Worm (Caenorhabditis elegans): ENCODE data around the gene puf-3.

Gene puf-3

ce11 chrIV:13474132-13474531 lies 37.8 kb downstream of the puf-3 start, which contains the start of gene Y38H8A.2:
Y38H8A.2 (plus strand) TSS chrIV:13474432.
- no peak for TF ChIP-seq sem-4 (tag; optimal IDR thresholded peaks at IDR 0.05)
- TF ChIP-seq lin-11 (tag; optimal IDR thresholded peaks at IDR 0.05), result no peak
- TF ChIP-seq unc-62 (GFP tag; optimal IDR thresholded peaks at IDR 0.05), result no peak
- no peak for TF ChIP-seq Y55F3AM.14 (GFP tag; optimal IDR thresholded peaks at IDR 0.05)
- no peak for TF ChIP-seq lin-39 (tag; optimal IDR thresholded peaks at IDR 0.05)
- no peak for TF ChIP-seq C34F6.9 (tag; optimal IDR thresholded peaks at IDR 0.05)
- no peak for TF ChIP-seq nhr-10 (tag; optimal IDR thresholded peaks at IDR 0.05)

DNA sequence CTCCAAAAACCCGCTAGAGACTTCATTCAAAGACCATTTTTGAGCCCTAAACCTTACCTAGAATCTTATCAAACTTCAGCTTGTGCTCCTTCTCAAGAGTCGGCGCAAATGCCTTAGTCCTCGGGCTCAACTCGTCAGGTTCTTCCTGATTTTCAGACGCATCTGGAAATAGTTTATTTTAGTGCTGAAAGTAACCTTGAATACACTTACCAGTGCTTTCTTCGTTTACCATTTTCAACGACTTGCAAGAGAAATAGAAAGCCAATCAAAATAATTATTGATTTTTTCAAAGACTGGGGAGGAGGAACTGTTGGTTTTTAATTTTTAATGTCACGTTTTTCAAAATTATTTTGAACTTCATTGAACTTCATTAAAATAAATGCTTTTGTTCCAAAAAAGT lies 40.0 kb downstream of the puf-3 start, which contains the start of the genes ttbk-8.1 and Y38H8A.4:
Gene ttbk-8.1 (plus strand): TSS at position 301 of the 400 bp plus-strand sequence.
Gene Y38H8A.4 (minus strand): TSS at position 366 of the 400 bp plus-strand sequence.
- TF ChIP-seq nhr-12 (tag; optimal IDR thresholded peaks at IDR 0.05), result no peak

ce11 chrIV:13465797-13466196 lies 46.2 kb downstream of the puf-3 start, which contains the start of gene fezf-1:
fezf-1 (plus strand) TSS chrIV:13466097.
- TF ChIP-seq nhr-6 (tag; optimal IDR thresholded peaks at IDR 0.05) (no peak), skn-1 (tag; optimal IDR thresholded peaks at IDR 0.05) (no peak), alr-1 (tag; optimal IDR thresholded peaks at IDR 0.05) (no peak), ceh-82 (tag; optimal IDR thresholded peaks at IDR 0.05) (no peak), crh-2 (tag; optimal IDR thresholded peaks at IDR 0.05) (no peak), ztf-11 (tag; optimal IDR thresholded peaks at IDR 0.05) (no peak), fos-1 (tag; optimal IDR thresholded peaks at IDR 0.05) (no peak), ceh-16 (tag; optimal IDR thresholded peaks at IDR 0.05) (no peak), sma-3 (GFP tag; optimal IDR thresholded peaks at IDR 0.05) (no peak), nhr-129 (tag; optimal IDR thresholded peaks at IDR 0.05) (no peak), blmp-1 (tag; optimal IDR thresholded peaks at IDR 0.05; ENCODE audit: insufficient read depth) (no peak), nhr-237 (tag; optimal IDR thresholded peaks at IDR 0.05) (no peak), R02D3.7 (tag; optimal IDR thresholded peaks at IDR 0.05) (no peak), ztf-4 (tag; optimal IDR thresholded peaks at IDR 0.05) (no peak), lin-11 (tag; optimal IDR thresholded peaks at IDR 0.05) (no peak)

DNA sequence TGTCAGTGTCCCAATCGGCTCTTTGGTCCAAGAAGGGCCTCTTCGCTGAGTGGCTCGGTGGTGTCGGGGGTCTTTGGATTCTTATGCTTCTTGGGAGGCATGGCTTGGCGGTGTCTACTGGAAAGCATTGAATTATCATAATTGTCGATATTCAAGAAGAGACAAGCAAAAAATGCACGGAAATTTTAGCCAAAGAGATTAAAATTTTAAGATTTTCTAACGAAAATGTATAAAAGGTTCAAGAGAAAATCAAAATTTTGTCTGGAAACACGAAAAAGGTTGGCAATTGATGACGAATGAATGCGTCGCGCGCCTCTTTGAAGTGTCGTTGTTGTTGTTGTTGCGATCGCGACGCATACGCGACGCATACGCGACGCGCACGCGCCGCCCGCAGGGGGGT lies 51.1 kb downstream of the puf-3 start, which contains the start of gene Y38H8A.12:
Gene Y38H8A.12 (minus strand): TSS at position 101 of the 400 bp plus-strand sequence.
- TF ChIP-seq unc-62 (GFP tag; optimal IDR thresholded peaks at IDR 0.05) (no peak), elt-3 (tag; optimal IDR thresholded peaks at IDR 0.05) (no peak), nhr-77 (tag; optimal IDR thresholded peaks at IDR 0.05) (no peak), R02D3.7 (tag; optimal IDR thresholded peaks at IDR 0.05) (no peak), nhr-11 (tag; optimal IDR thresholded peaks at IDR 0.05) (no peak), nhr-25 (tag; optimal IDR thresholded peaks at IDR 0.05) (no peak), sma-3 (GFP tag; optimal IDR thresholded peaks at IDR 0.05) (no peak)

Measured in whole organism, L2 larva.